Worm (Caenorhabditis elegans) whole organism, late embryonic: ENCODE data around the gene mdt-4.

ENCODE experiments used
- dve-1 ChIP-seq: sonication (generic microtip); optimal IDR thresholded peaks from 2 replicates; lab custom pipeline; 2017; ENCODE audit warnings: antibody characterized with exemption, mild to moderate bottlenecking, missing genetic modification characterization, missing compliant biosample characterization
- fkh-10 ChIP-seq: fragments of 150-350 bp; optimal IDR thresholded peaks from 2 replicates; lab custom pipeline; 2014; ENCODE audit warnings: missing biosample characterization, missing genetic modification reagents, missing genetic modification characterization
- lin-11 ChIP-seq: fragments of 200-800 bp; sonication (Bioruptor generic); optimal IDR thresholded peaks from 2 replicates; lab custom pipeline; 2018; ENCODE audit warnings: mild to moderate bottlenecking, missing genetic modification characterization, missing compliant biosample characterization
- nhr-11 ChIP-seq: fragments of 150-350 bp; optimal IDR thresholded peaks from 2 replicates; lab custom pipeline; 2014; ENCODE audit warnings: missing biosample characterization, missing genetic modification characterization
- nhr-232 ChIP-seq: sonication (generic microtip); optimal IDR thresholded peaks from 2 replicates; lab custom pipeline; 2016; ENCODE audit warnings: missing genetic modification characterization, missing compliant biosample characterization
- pha-2 ChIP-seq: sonication (generic microtip); optimal IDR thresholded peaks from 2 replicates; lab custom pipeline; 2017; ENCODE audit warnings: mild to moderate bottlenecking, missing genetic modification characterization, missing compliant biosample characterization
- pha-4 ChIP-seq: fragments of 150-350 bp; optimal IDR thresholded peaks from 2 replicates; lab custom pipeline; 2018; ENCODE audit warnings: missing biosample characterization, missing genetic modification reagents, missing genetic modification characterization
- ttx-3 ChIP-seq: sonication (generic microtip); optimal IDR thresholded peaks from 2 replicates; lab custom pipeline; 2016; ENCODE audit warnings: missing genetic modification reagents, missing genetic modification characterization, missing compliant biosample characterization

- no peak for TF ChIP-seq nhr-232
- TF ChIP-seq pha-4 (tag; lab: Kevin White, UChicago): no peak
- no peak for TF ChIP-seq dve-1 (tag; lab: Kevin White, UChicago)
- no peak for TF ChIP-seq lin-11 (tag; lab: Kevin White, UChicago)
- TF ChIP-seq pha-2 (tag; lab: Kevin White, UChicago): no peak
- TF ChIP-seq ttx-3: no peak
- TF ChIP-seq nhr-11 (tag; lab: Kevin White, UChicago): no peak
- no peak for TF ChIP-seq fkh-10 (GFP tag; lab: Kevin White, UChicago)
Observed at ce11 chrII:4914214-4914613, 29.5 kb downstream of the mdt-4 start, which contains the start of gene R05F9.11.
